Worm (Caenorhabditis elegans) whole organism, young adult: ENCODE data around the gene F41H10.5.

ENCODE experiments used
- ccch-3 ChIP-seq: fragments of 200-800 bp; sonication (Bioruptor generic); optimal IDR thresholded peaks from 2 replicates; lab custom pipeline; 2018; ENCODE audit warnings: mild to moderate bottlenecking, missing genetic modification characterization, missing compliant biosample characterization
- dox-1 ChIP-seq: fragments of 200-800 bp; sonication (Bioruptor generic); IDR thresholded peaks from 2 replicates; pipeline ENCODE4 v1.3.6; 2022; ENCODE audit warnings: missing genetic modification reagents, missing genetic modification characterization, missing compliant biosample characterization

ce11 chrIV:5400609-5401008 is 39.9 kb downstream of the F41H10.5 start, which contains the start of gene ZK616.1:
- TF ChIP-seq ccch-3 (GFP tag; lab: Kevin White, UChicago) (no peak), dox-1 (GFP tag; lab: Robert Waterston, UW) (no peak)
